Fruit fly (Drosophila melanogaster): ENCODE results near the gene Ppi1.

Ppi1 gene

dm6 chr3R:30129019-30129418 lies at the start of gene Ppi1:
Gene Ppi1, minus strand, starts transcription at chr3R:30129119.
- no peak for TF ChIP-seq CG8478 (optimal IDR thresholded peaks at IDR 0.05)
- no peak for TF ChIP-seq pan (optimal IDR thresholded peaks at IDR 0.05)
- no peak for TF ChIP-seq Dll (optimal IDR thresholded peaks at IDR 0.05)

dm6 chr3R:30177494-30177893 lies 48.6 kb upstream of the Ppi1 start, which contains the start of the genes CG1983 and CG15530:
Gene CG1983, minus strand, starts transcription at chr3R:30177700.
Gene CG15530, plus strand, starts transcription at chr3R:30177877.
- TF ChIP-seq psq (optimal IDR thresholded peaks at IDR 0.05) (no peak), CG8478 (optimal IDR thresholded peaks at IDR 0.05) (no peak), usp (GFP tag; optimal IDR thresholded peaks at IDR 0.05) (no peak), Dll (optimal IDR thresholded peaks at IDR 0.05) (no peak), EcR (GFP tag; optimal IDR thresholded peaks at IDR 0.05) (no peak), pan (optimal IDR thresholded peaks at IDR 0.05) (no peak)

- no peak for TF ChIP-seq CG8478 (optimal IDR thresholded peaks at IDR 0.05)
- no peak for TF ChIP-seq usp (GFP tag; optimal IDR thresholded peaks at IDR 0.05)
- TF ChIP-seq EcR (GFP tag; optimal IDR thresholded peaks at IDR 0.05) = no peak
- TF ChIP-seq pan (optimal IDR thresholded peaks at IDR 0.05) = no peak
- TF ChIP-seq psq (optimal IDR thresholded peaks at IDR 0.05) = no peak
- no peak for TF ChIP-seq Dll (optimal IDR thresholded peaks at IDR 0.05)
Observed at dm6 chr3R:30176314-30176713, 47.4 kb upstream of the Ppi1 start.

- no peak for TF ChIP-seq CG8478 (optimal IDR thresholded peaks at IDR 0.05)
- TF ChIP-seq Dll (optimal IDR thresholded peaks at IDR 0.05) = no peak
- TF ChIP-seq pan (optimal IDR thresholded peaks at IDR 0.05) = no peak
- TF ChIP-seq usp (GFP tag; optimal IDR thresholded peaks at IDR 0.05) = no peak
- no peak for TF ChIP-seq psq (optimal IDR thresholded peaks at IDR 0.05)
- TF ChIP-seq EcR (GFP tag; optimal IDR thresholded peaks at IDR 0.05) = no peak
Observed at dm6 chr3R:30175045-30175589, 46.2 kb upstream of the Ppi1 start.

- no peak for TF ChIP-seq psq (optimal IDR thresholded peaks at IDR 0.05)
- TF ChIP-seq usp (GFP tag; optimal IDR thresholded peaks at IDR 0.05) = no peak
- no peak for TF ChIP-seq Dll (optimal IDR thresholded peaks at IDR 0.05)
- TF ChIP-seq EcR (GFP tag; optimal IDR thresholded peaks at IDR 0.05) = no peak
- TF ChIP-seq pan (optimal IDR thresholded peaks at IDR 0.05) = no peak
- TF ChIP-seq CG8478 (optimal IDR thresholded peaks at IDR 0.05) = no peak
Observed at dm6 chr3R:30174160-30175002, 45.5 kb upstream of the Ppi1 start, which contains the start of gene Mlc2. Gene Mlc2, minus strand, starts transcription at chr3R:30174551.

dm6 chr3R:30170671-30171667 lies 42.0 kb upstream of the Ppi1 start, which contains the start of gene Rsod:
Gene Rsod, minus strand, starts transcription at chr3R:30171207.
- TF ChIP-seq usp (GFP tag; optimal IDR thresholded peaks at IDR 0.05) (no peak), Dll (optimal IDR thresholded peaks at IDR 0.05) (no peak), CG8478 (optimal IDR thresholded peaks at IDR 0.05) (no peak), pan (optimal IDR thresholded peaks at IDR 0.05) (no peak), EcR (GFP tag; optimal IDR thresholded peaks at IDR 0.05) (no peak), psq (optimal IDR thresholded peaks at IDR 0.05) (no peak)

- TF ChIP-seq psq (optimal IDR thresholded peaks at IDR 0.05) (no peak), CG8478 (optimal IDR thresholded peaks at IDR 0.05) (no peak), Dll (optimal IDR thresholded peaks at IDR 0.05) (no peak), EcR (GFP tag; optimal IDR thresholded peaks at IDR 0.05) (no peak), usp (GFP tag; optimal IDR thresholded peaks at IDR 0.05) (no peak), pan (optimal IDR thresholded peaks at IDR 0.05) (no peak)
Observed at dm6 chr3R:30166159-30166784, 37.4 kb upstream of the Ppi1 start, which contains the start of gene VhaAC45RP. Gene VhaAC45RP, minus strand, starts transcription at chr3R:30166419.

- TF ChIP-seq Dll (optimal IDR thresholded peaks at IDR 0.05) (no peak), usp (GFP tag; optimal IDR thresholded peaks at IDR 0.05) (no peak), pan (optimal IDR thresholded peaks at IDR 0.05) (no peak), CG8478 (optimal IDR thresholded peaks at IDR 0.05) (no peak), EcR (GFP tag; optimal IDR thresholded peaks at IDR 0.05) (no peak), psq (optimal IDR thresholded peaks at IDR 0.05) (no peak)
Observed at dm6 chr3R:30164162-30164561, 35.2 kb upstream of the Ppi1 start.

dm6 chr3R:30163228-30163627 lies 34.3 kb upstream of the Ppi1 start:
- no peak for TF ChIP-seq psq (optimal IDR thresholded peaks at IDR 0.05)
- no peak for TF ChIP-seq Dll (optimal IDR thresholded peaks at IDR 0.05)
- TF ChIP-seq EcR (GFP tag; optimal IDR thresholded peaks at IDR 0.05) = no peak
- no peak for TF ChIP-seq pan (optimal IDR thresholded peaks at IDR 0.05)
- TF ChIP-seq usp (GFP tag; optimal IDR thresholded peaks at IDR 0.05) = no peak
- no peak for TF ChIP-seq CG8478 (optimal IDR thresholded peaks at IDR 0.05)

dm6 chr3R:30160312-30160942 lies 31.5 kb upstream of the Ppi1 start, which contains the start of gene CG11498:
Gene CG11498, minus strand, starts transcription at chr3R:30160473.
- TF ChIP-seq pan (optimal IDR thresholded peaks at IDR 0.05) (no peak), usp (GFP tag; optimal IDR thresholded peaks at IDR 0.05) (no peak), EcR (GFP tag; optimal IDR thresholded peaks at IDR 0.05) (no peak), psq (optimal IDR thresholded peaks at IDR 0.05) (no peak)
